Worm (Caenorhabditis elegans) whole organism, early embryonic: ENCODE results near the gene lido-2.

Experiments used
- B0310.2 ChIP-seq: sonication (generic microtip); optimal IDR thresholded peaks from 2 replicates; lab custom pipeline; 2016; ENCODE audit warnings: mild to moderate bottlenecking, missing genetic modification characterization, missing compliant biosample characterization
- F13C5.2 ChIP-seq: sonication (generic microtip); optimal IDR thresholded peaks from 2 replicates; lab custom pipeline; 2017; ENCODE audit warnings: mild to moderate bottlenecking, missing genetic modification characterization, inconsistent platforms, missing compliant biosample characterization
- aly-1 ChIP-seq: sonication (generic microtip); optimal IDR thresholded peaks from 2 replicates; lab custom pipeline; 2016; ENCODE audit warnings: missing genetic modification characterization, missing compliant biosample characterization
- ama-1 ChIP-seq: fragments of 150-350 bp; optimal IDR thresholded peaks from 2 replicates; lab custom pipeline; 2014
- ceh-13 ChIP-seq: fragments of 200-800 bp; sonication (Bioruptor generic); optimal IDR thresholded peaks from 2 replicates; lab custom pipeline; 2018; ENCODE audit warnings: mild to moderate bottlenecking, missing genetic modification characterization, missing compliant biosample characterization
- ceh-36 ChIP-seq: sonication (generic microtip); optimal IDR thresholded peaks from 2 replicates; lab custom pipeline; 2016; ENCODE audit warnings: missing genetic modification characterization, inconsistent platforms, missing compliant biosample characterization
- ets-7 ChIP-seq: sonication (generic microtip); optimal IDR thresholded peaks from 2 replicates; lab custom pipeline; 2016; ENCODE audit warnings: missing genotype, missing genetic modification characterization, missing compliant biosample characterization
- flt-1 ChIP-seq: fragments of 200-800 bp; sonication (Bioruptor generic); IDR thresholded peaks from 2 replicates; pipeline ENCODE4 v1.3.6; 2022; ENCODE audit warnings: missing genetic modification characterization, missing compliant biosample characterization
- hmbx-1 ChIP-seq: sonication (generic microtip); optimal IDR thresholded peaks from 2 replicates; lab custom pipeline; 2016; ENCODE audit warnings: mild to moderate bottlenecking, missing genetic modification characterization, missing compliant biosample characterization
- hmg-4 ChIP-seq: fragments of 200-800 bp; sonication (Bioruptor generic); optimal IDR thresholded peaks from 2 replicates; lab custom pipeline; 2018; ENCODE audit warnings: mild to moderate bottlenecking, missing genetic modification characterization, missing compliant biosample characterization
- hnd-1 ChIP-seq: sonication (generic microtip); optimal IDR thresholded peaks from 2 replicates; lab custom pipeline; 2016; ENCODE audit warnings: missing genetic modification characterization, missing compliant biosample characterization
- pes-1 ChIP-seq: fragments of 200-800 bp; sonication (Bioruptor generic); IDR thresholded peaks from 2 replicates; pipeline ENCODE4 v1.3.6; 2022; ENCODE audit warnings: missing genetic modification reagents, missing genetic modification characterization, missing compliant biosample characterization
- scrt-1 ChIP-seq: fragments of 200-800 bp; sonication (Bioruptor generic); IDR thresholded peaks from 2 replicates; pipeline ENCODE4 v1.3.6; 2022; ENCODE audit warnings: missing genetic modification characterization, missing compliant biosample characterization
- sea-1 ChIP-seq: fragments of 200-800 bp; sonication (Bioruptor generic); conservative IDR thresholded peaks from 2 replicates; pipeline ENCODE4 v1.3.6; 2022; ENCODE audit warnings: missing genetic modification characterization, missing compliant biosample characterization
- tbx-11 ChIP-seq: fragments of 200-800 bp; sonication (Bioruptor generic); IDR thresholded peaks from 2 replicates; pipeline ENCODE4 v1.3.6; 2022; ENCODE audit warnings: missing genetic modification characterization, missing compliant biosample characterization
- tbx-37 ChIP-seq: fragments of 200-800 bp; sonication (Bioruptor generic); conservative IDR thresholded peaks from 2 replicates; pipeline ENCODE4 v1.3.6; 2022; ENCODE audit warnings: missing genetic modification reagents, missing genetic modification characterization, missing compliant biosample characterization
- tra-4 ChIP-seq: sonication (generic microtip); optimal IDR thresholded peaks from 2 replicates; lab custom pipeline; 2017; ENCODE audit warnings: missing genetic modification characterization, missing compliant biosample characterization

lido-2 gene

ce11 chrX:17100656-17101055, at the start of gene lido-2:
Gene lido-2, minus strand, starts transcription at chrX:17100756.
- TF ChIP-seq tbx-37 (GFP tag; lab: Robert Waterston, UW): no peak
- no peak for TF ChIP-seq B0310.2
- TF ChIP-seq ets-7 (tag; lab: Kevin White, UChicago): no peak
- no peak for TF ChIP-seq tra-4 (tag; lab: Kevin White, UChicago)
- TF ChIP-seq hnd-1 (tag; lab: Kevin White, UChicago): no peak
- no peak for TF ChIP-seq ceh-13
- no peak for TF ChIP-seq hmbx-1 (tag; lab: Kevin White, UChicago)

DNA sequence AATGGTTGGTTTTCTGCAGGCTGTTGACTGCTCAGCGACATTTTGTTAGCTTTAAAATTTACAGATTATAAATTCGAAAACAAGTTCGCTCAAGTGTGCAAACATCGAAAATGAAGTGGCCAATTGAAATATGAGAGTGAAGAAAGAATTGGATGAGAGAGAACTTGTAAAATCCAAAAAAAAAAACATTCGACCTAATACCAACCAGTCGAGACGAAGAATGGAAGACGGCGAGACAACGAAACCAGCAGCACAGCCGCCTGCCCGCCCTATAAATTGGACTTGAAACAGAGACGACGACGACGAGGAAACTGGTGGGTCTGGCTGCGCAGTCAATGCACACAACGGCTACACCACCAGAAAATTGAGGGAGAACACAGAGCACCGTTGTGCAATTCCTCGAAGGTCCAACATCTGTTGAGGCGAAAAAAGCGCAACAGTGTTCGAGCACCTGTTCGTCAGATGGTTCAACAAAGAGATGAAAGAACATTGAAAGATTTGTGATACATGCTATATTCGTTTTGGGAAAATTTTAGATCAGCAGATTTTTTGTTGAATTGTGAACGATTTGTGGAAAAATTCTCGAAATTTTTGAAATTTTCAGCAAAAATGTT, 49.4 kb upstream of the lido-2 start, which contains the start of gene T23C6.4:
Gene T23C6.4, minus strand, starts transcription at position 51 of the 614 bp plus-strand sequence.
- TF ChIP-seq hmg-4 (GFP tag; lab: Kevin White, UChicago) (peak; percentile 31), aly-1 (tag; lab: Kevin White, UChicago) (no peak)

DNA sequence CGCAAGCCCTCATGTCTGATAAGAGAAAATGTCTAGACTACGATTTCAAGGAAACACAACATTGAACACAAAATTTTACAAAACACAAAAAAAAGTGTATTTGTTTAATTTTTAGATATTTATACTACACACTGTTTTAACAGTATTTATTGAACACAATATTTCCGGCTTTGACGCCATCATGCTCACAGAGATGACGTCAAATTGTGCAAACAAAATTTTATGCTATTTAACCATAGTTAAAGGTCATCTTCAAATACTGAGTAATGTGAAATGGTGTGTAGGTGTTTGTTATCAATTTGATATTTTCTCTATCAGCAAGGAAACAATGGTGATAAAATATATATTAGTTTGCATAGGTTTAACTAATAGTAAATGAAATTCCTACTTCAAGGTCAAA, 46.0 kb upstream of the lido-2 start:
- TF ChIP-seq B0310.2 (no peak), ceh-36 (tag; lab: Kevin White, UChicago) (no peak), pes-1 (GFP tag; lab: Robert Waterston, UW) (no peak), tra-4 (tag; lab: Kevin White, UChicago) (no peak), tbx-37 (GFP tag; lab: Robert Waterston, UW) (no peak), sea-1 (GFP tag; lab: Robert Waterston, UW) (no peak), hmg-4 (GFP tag; lab: Kevin White, UChicago) (no peak), hnd-1 (tag; lab: Kevin White, UChicago) (no peak), ama-1 (no peak), aly-1 (tag; lab: Kevin White, UChicago) (no peak), ets-7 (tag; lab: Kevin White, UChicago) (no peak), scrt-1 (no peak), tbx-11 (GFP tag; lab: Robert Waterston, UW) (no peak), F13C5.2 (no peak)

DNA sequence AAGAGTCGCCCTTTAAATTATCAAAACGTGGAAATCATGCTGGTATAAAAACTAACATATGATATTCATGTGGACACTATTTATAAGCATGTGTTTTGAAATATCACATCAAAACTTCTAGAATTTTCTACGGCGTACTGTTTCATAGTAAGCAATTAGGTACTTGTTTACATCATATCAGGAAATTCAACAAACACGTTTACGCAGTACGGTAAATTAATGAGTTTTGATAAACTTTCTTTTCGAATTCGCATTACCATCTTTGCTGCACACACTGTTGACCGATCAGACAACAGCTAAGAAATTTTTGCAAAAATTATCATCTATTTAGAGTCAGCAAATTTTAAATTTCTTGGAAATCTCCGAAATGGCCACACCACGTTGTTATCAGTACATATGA, 39.9 kb upstream of the lido-2 start:
- TF ChIP-seq hmg-4 (GFP tag; lab: Kevin White, UChicago): no peak
- no peak for TF ChIP-seq tbx-11 (GFP tag; lab: Robert Waterston, UW)
- no peak for TF ChIP-seq scrt-1
- no peak for TF ChIP-seq ama-1
- TF ChIP-seq tbx-37 (GFP tag; lab: Robert Waterston, UW): no peak
- TF ChIP-seq sea-1 (GFP tag; lab: Robert Waterston, UW): no peak
- TF ChIP-seq hnd-1 (tag; lab: Kevin White, UChicago): no peak
- TF ChIP-seq pes-1 (GFP tag; lab: Robert Waterston, UW): no peak
- no peak for TF ChIP-seq hmbx-1 (tag; lab: Kevin White, UChicago)
- no peak for TF ChIP-seq aly-1 (tag; lab: Kevin White, UChicago)
- no peak for TF ChIP-seq ceh-13
- no peak for TF ChIP-seq tra-4 (tag; lab: Kevin White, UChicago)
- no peak for TF ChIP-seq B0310.2
- no peak for TF ChIP-seq ceh-36 (tag; lab: Kevin White, UChicago)
- TF ChIP-seq flt-1: no peak

- TF ChIP-seq hmbx-1 (tag; lab: Kevin White, UChicago) (no peak), ets-7 (tag; lab: Kevin White, UChicago) (no peak), sea-1 (GFP tag; lab: Robert Waterston, UW) (no peak), ama-1 (no peak), flt-1 (no peak), pes-1 (GFP tag; lab: Robert Waterston, UW) (no peak), tbx-11 (GFP tag; lab: Robert Waterston, UW) (no peak), hmg-4 (GFP tag; lab: Kevin White, UChicago) (no peak), tra-4 (tag; lab: Kevin White, UChicago) (no peak), scrt-1 (no peak), tbx-37 (GFP tag; lab: Robert Waterston, UW) (no peak), aly-1 (tag; lab: Kevin White, UChicago) (no peak), B0310.2 (no peak), ceh-36 (tag; lab: Kevin White, UChicago) (no peak), F13C5.2 (no peak), hnd-1 (tag; lab: Kevin White, UChicago) (no peak), ceh-13 (no peak)
Measured at ce11 chrX:17139204-17139780, 38.7 kb upstream of the lido-2 start.

- TF ChIP-seq F13C5.2: no peak
- TF ChIP-seq tbx-11 (GFP tag; lab: Robert Waterston, UW): no peak
- no peak for TF ChIP-seq hmg-4 (GFP tag; lab: Kevin White, UChicago)
- TF ChIP-seq sea-1 (GFP tag; lab: Robert Waterston, UW): no peak
- no peak for TF ChIP-seq ceh-13
- TF ChIP-seq ets-7 (tag; lab: Kevin White, UChicago): no peak
- TF ChIP-seq flt-1: no peak
- TF ChIP-seq tra-4 (tag; lab: Kevin White, UChicago): no peak
- no peak for TF ChIP-seq tbx-37 (GFP tag; lab: Robert Waterston, UW)
- TF ChIP-seq ceh-36 (tag; lab: Kevin White, UChicago): no peak
- TF ChIP-seq B0310.2: no peak
- no peak for TF ChIP-seq aly-1 (tag; lab: Kevin White, UChicago)
- TF ChIP-seq ama-1: no peak
- TF ChIP-seq hnd-1 (tag; lab: Kevin White, UChicago): no peak
- no peak for TF ChIP-seq pes-1 (GFP tag; lab: Robert Waterston, UW)
Measured at ce11 chrX:17138060-17138557, 37.6 kb upstream of the lido-2 start, which contains the start of gene cnp-3. Gene cnp-3, minus strand, starts transcription at chrX:17138110.

DNA sequence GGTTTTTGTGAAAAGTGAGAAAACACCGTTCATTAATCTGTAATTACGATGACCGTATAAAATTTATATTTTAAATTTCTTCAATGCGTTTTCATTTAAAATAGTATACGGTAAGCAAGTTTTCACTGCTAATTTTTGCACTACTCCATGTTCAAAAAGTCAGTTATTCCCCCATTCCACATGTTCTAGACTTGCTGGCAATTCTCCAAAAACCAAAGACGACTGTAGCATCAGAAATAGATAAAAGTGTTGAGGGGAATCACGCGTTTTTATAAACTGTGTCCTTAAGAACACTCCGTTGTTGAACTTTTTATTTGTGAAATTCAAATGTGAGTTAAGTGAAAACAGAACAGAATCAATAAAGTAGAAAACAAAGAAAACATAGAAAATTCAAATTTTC, 35.1 kb upstream of the lido-2 start:
- no peak for TF ChIP-seq B0310.2
- no peak for TF ChIP-seq F13C5.2
- TF ChIP-seq ets-7 (tag; lab: Kevin White, UChicago): no peak
- TF ChIP-seq ama-1: no peak
- no peak for TF ChIP-seq scrt-1
- no peak for TF ChIP-seq hnd-1 (tag; lab: Kevin White, UChicago)
- no peak for TF ChIP-seq aly-1 (tag; lab: Kevin White, UChicago)
- no peak for TF ChIP-seq tbx-11 (GFP tag; lab: Robert Waterston, UW)
- no peak for TF ChIP-seq flt-1
